Worm (Caenorhabditis elegans) whole organism, young adult: ENCODE data around the gene B0035.15.

ENCODE experiments used
- C06A6.2 ChIP-seq: fragments of 200-800 bp; sonication (Bioruptor generic); conservative IDR thresholded peaks from 2 replicates; pipeline ENCODE4 v1.3.6; 2022; ENCODE audit warnings: missing genetic modification characterization, missing compliant biosample characterization
- D2030.7 ChIP-seq: fragments of 200-800 bp; sonication (Bioruptor generic); IDR thresholded peaks from 2 replicates; pipeline ENCODE4 v1.3.6; 2022; ENCODE audit warnings: missing genetic modification reagents, missing genetic modification characterization, missing compliant biosample characterization
- F22D6.2 ChIP-seq: sonication (generic microtip); optimal IDR thresholded peaks from 2 replicates; lab custom pipeline; 2016; ENCODE audit warnings: mild to moderate bottlenecking, missing genetic modification characterization, missing compliant biosample characterization
- F37B4.10 ChIP-seq: fragments of 200-800 bp; sonication (Bioruptor generic); IDR thresholded peaks from 2 replicates; pipeline ENCODE4 v1.3.6; 2022; ENCODE audit warnings: missing genetic modification characterization, missing compliant biosample characterization
- F49E8.2 ChIP-seq: sonication (generic microtip); optimal IDR thresholded peaks from 3 replicates; lab custom pipeline; 2017; ENCODE audit warnings: missing genetic modification characterization, mild to moderate bottlenecking, missing compliant biosample characterization, antibody characterized with exemption, moderate library complexity; ENCODE audit not compliant: insufficient read depth
- T07F8.4 ChIP-seq: sonication (generic microtip); optimal IDR thresholded peaks from 2 replicates; lab custom pipeline; 2016; ENCODE audit warnings: mild to moderate bottlenecking, missing genetic modification characterization, moderate library complexity, missing compliant biosample characterization
- Y53F4B.3 ChIP-seq: fragments of 200-800 bp; sonication (Bioruptor generic); IDR thresholded peaks from 2 replicates; pipeline ENCODE4 v1.3.6; 2022; ENCODE audit warnings: missing genetic modification reagents, missing genetic modification characterization, missing compliant biosample characterization
- atf-7 ChIP-seq: sonication (generic microtip); optimal IDR thresholded peaks from 2 replicates; lab custom pipeline; 2017; ENCODE audit warnings: mild to moderate bottlenecking, missing genetic modification characterization, missing compliant biosample characterization
- athp-1 ChIP-seq: sonication (generic microtip); optimal IDR thresholded peaks from 2 replicates; lab custom pipeline; 2017; ENCODE audit warnings: mild to moderate bottlenecking, missing genetic modification characterization, missing compliant biosample characterization
- ccch-3 ChIP-seq: fragments of 200-800 bp; sonication (Bioruptor generic); optimal IDR thresholded peaks from 2 replicates; lab custom pipeline; 2018; ENCODE audit warnings: mild to moderate bottlenecking, missing genetic modification characterization, missing compliant biosample characterization
- ceh-100 ChIP-seq: fragments of 200-800 bp; sonication (Bioruptor generic); IDR thresholded peaks from 2 replicates; pipeline ENCODE4 v1.3.6; 2022; ENCODE audit warnings: missing genetic modification reagents, missing genetic modification characterization, missing compliant biosample characterization
- ceh-58 ChIP-seq: fragments of 200-800 bp; sonication (Bioruptor generic); IDR thresholded peaks from 2 replicates; pipeline ENCODE4 v1.3.6; 2022; ENCODE audit warnings: missing genetic modification characterization, missing compliant biosample characterization
- chd-7 ChIP-seq: sonication (generic microtip); optimal IDR thresholded peaks from 2 replicates; lab custom pipeline; 2016; ENCODE audit warnings: mild to moderate bottlenecking, missing genetic modification characterization, moderate library complexity, missing compliant biosample characterization
- dox-1 ChIP-seq: fragments of 200-800 bp; sonication (Bioruptor generic); IDR thresholded peaks from 2 replicates; pipeline ENCODE4 v1.3.6; 2022; ENCODE audit warnings: missing genetic modification reagents, missing genetic modification characterization, missing compliant biosample characterization
- fkh-3 ChIP-seq: sonication (generic microtip); optimal IDR thresholded peaks from 2 replicates; lab custom pipeline; 2016; ENCODE audit warnings: mild to moderate bottlenecking, missing genetic modification characterization, missing compliant biosample characterization
- hlh-12 ChIP-seq: sonication (generic microtip); optimal IDR thresholded peaks from 2 replicates; lab custom pipeline; 2016; ENCODE audit warnings: missing genetic modification characterization, missing compliant biosample characterization
- hlh-26 ChIP-seq: fragments of 200-800 bp; sonication (Bioruptor generic); conservative IDR thresholded peaks from 2 replicates; pipeline ENCODE4 v1.3.6; 2022; ENCODE audit warnings: missing genetic modification reagents, missing genetic modification characterization, missing compliant biosample characterization
- hmg-1.2 ChIP-seq: fragments of 200-800 bp; sonication (Bioruptor generic); IDR thresholded peaks from 2 replicates; pipeline ENCODE4 v1.3.6; 2022; ENCODE audit warnings: missing genetic modification reagents, missing genetic modification characterization, missing compliant biosample characterization
- hsf-1 ChIP-seq: fragments of 200-800 bp; sonication (Bioruptor generic); IDR thresholded peaks from 2 replicates; pipeline ENCODE4 v1.3.6; 2022; ENCODE audit warnings: missing genetic modification reagents, missing genetic modification characterization, missing compliant biosample characterization
- lsl-1 ChIP-seq: fragments of 200-800 bp; sonication (Bioruptor generic); optimal IDR thresholded peaks from 2 replicates; lab custom pipeline; 2018; ENCODE audit warnings: mild to moderate bottlenecking, missing genetic modification characterization, moderate library complexity, missing compliant biosample characterization
- madf-3 ChIP-seq: fragments of 200-800 bp; sonication (Bioruptor generic); IDR thresholded peaks from 2 replicates; pipeline ENCODE4 v1.3.6; 2022; ENCODE audit warnings: missing genetic modification reagents, missing genetic modification characterization, missing compliant biosample characterization
- mcd-1 ChIP-seq: fragments of 200-800 bp; sonication (Bioruptor generic); IDR thresholded peaks from 2 replicates; pipeline ENCODE4 v1.3.6; 2022; ENCODE audit warnings: missing genetic modification reagents, missing genetic modification characterization, missing compliant biosample characterization
- mxl-1 ChIP-seq: sonication (generic microtip); optimal IDR thresholded peaks from 2 replicates; lab custom pipeline; 2016; ENCODE audit warnings: missing genetic modification characterization, missing compliant biosample characterization
- nhr-120 ChIP-seq: fragments of 200-800 bp; sonication (Bioruptor generic); IDR thresholded peaks from 2 replicates; pipeline ENCODE4 v1.3.6; 2022; ENCODE audit warnings: missing genetic modification characterization, missing compliant biosample characterization
- nhr-80 ChIP-seq: sonication (generic microtip); optimal IDR thresholded peaks from 2 replicates; lab custom pipeline; 2016; ENCODE audit warnings: missing genetic modification characterization, missing compliant biosample characterization
- pha-4 ChIP-seq: fragments of 150-350 bp; sonication (generic microtip); optimal IDR thresholded peaks from 2 replicates; lab custom pipeline; 2014; ENCODE audit warnings: missing biosample characterization, missing genetic modification reagents, missing genetic modification characterization
- rpc-1 ChIP-seq, 2 experiments: fragments of 150-350 bp in 1 of 2; sonication (generic microtip) in 1 of 2; optimal IDR thresholded peaks; 2 replicates each; lab custom pipeline; 2014 to 2018; ENCODE audit warnings: missing biosample characterization in 1 of 2, missing genetic modification characterization in 1 of 2, missing genetic modification reagents in 1 of 2, missing genotype in 1 of 2
- sdz-38 ChIP-seq: sonication (generic microtip); optimal IDR thresholded peaks from 2 replicates; lab custom pipeline; 2016; ENCODE audit warnings: missing genotype, missing genetic modification characterization, missing compliant biosample characterization
- sea-2 ChIP-seq: fragments of 200-800 bp; sonication (Bioruptor generic); IDR thresholded peaks from 2 replicates; pipeline ENCODE4 v1.3.6; 2022; ENCODE audit warnings: missing genetic modification characterization, missing compliant biosample characterization
- snpc-1.3 ChIP-seq: sonication (generic microtip); optimal IDR thresholded peaks from 2 replicates; lab custom pipeline; 2017; ENCODE audit warnings: missing genetic modification characterization, mild to moderate bottlenecking, missing compliant biosample characterization, antibody characterized with exemption, moderate library complexity, missing genotype, missing genetic modification reagents; ENCODE audit not compliant: insufficient read depth
- snpc-3.4 ChIP-seq: sonication (generic microtip); optimal IDR thresholded peaks from 2 replicates; lab custom pipeline; 2017; ENCODE audit warnings: missing genetic modification characterization, mild to moderate bottlenecking, missing compliant biosample characterization, antibody characterized with exemption, moderate library complexity, missing genotype, missing genetic modification reagents
- sptf-2 ChIP-seq: fragments of 200-800 bp; sonication (Bioruptor generic); optimal IDR thresholded peaks from 2 replicates; lab custom pipeline; 2018; ENCODE audit warnings: mild to moderate bottlenecking, missing genetic modification characterization, missing compliant biosample characterization
- tbx-9 ChIP-seq: sonication (generic microtip); optimal IDR thresholded peaks from 2 replicates; lab custom pipeline; 2016; ENCODE audit warnings: borderline replicate concordance, missing genetic modification characterization, inconsistent platforms, missing compliant biosample characterization
- tlf-1 ChIP-seq: fragments of 200-800 bp; sonication (Bioruptor generic); optimal IDR thresholded peaks from 2 replicates; lab custom pipeline; 2018; ENCODE audit warnings: mild to moderate bottlenecking, missing genetic modification characterization, missing compliant biosample characterization
- unc-130 ChIP-seq: sonication (generic microtip); optimal IDR thresholded peaks from 2 replicates; lab custom pipeline; 2016; ENCODE audit warnings: missing genetic modification reagents, missing genetic modification characterization, missing compliant biosample characterization
- ztf-28 ChIP-seq: fragments of 200-800 bp; sonication (Bioruptor generic); IDR thresholded peaks from 2 replicates; pipeline ENCODE4 v1.3.6; 2022; ENCODE audit warnings: missing genetic modification reagents, missing genetic modification characterization, missing compliant biosample characterization
- ztf-3 ChIP-seq: fragments of 200-800 bp; sonication (Bioruptor generic); optimal IDR thresholded peaks from 2 replicates; lab custom pipeline; 2018; ENCODE audit warnings: mild to moderate bottlenecking, missing genetic modification characterization, missing compliant biosample characterization

Gene B0035.15

ce11 chrIV:11323666-11324065, 25.6 kb upstream of the B0035.15 start (continued):
- TF ChIP-seq hlh-26 (GFP tag; lab: Robert Waterston, UW), result no peak
- no peak for TF ChIP-seq ztf-3 (GFP tag; lab: Kevin White, UChicago)
- no peak for TF ChIP-seq ztf-28 (GFP tag; lab: Robert Waterston, UW)
- no peak for TF ChIP-seq nhr-120 (GFP tag; lab: Robert Waterston, UW)
- no peak for TF ChIP-seq fkh-3 (tag; lab: Kevin White, UChicago)
- peak; percentile 34 for TF ChIP-seq hmg-1.2 (GFP tag; lab: Robert Waterston, UW)
- TF ChIP-seq hsf-1 (GFP tag; lab: Robert Waterston, UW), result peak; percentile 61; the same call in 1 of the 2 replicates

ce11 chrIV:11320500-11320899, 22.4 kb upstream of the B0035.15 start, which contains the start of gene edg-1:
edg-1 (plus strand) TSS chrIV:11320800.
- TF ChIP-seq sdz-38 (tag; lab: Kevin White, UChicago), result no peak
- no peak for TF ChIP-seq tbx-9 (tag; lab: Kevin White, UChicago)
- TF ChIP-seq F49E8.2 (tag; lab: Kevin White, UChicago), result peak; percentile 7

ce11 chrIV:11319884-11320362, 21.9 kb upstream of the B0035.15 start, which contains the start of gene B0035.18:
B0035.18 (plus strand) TSS chrIV:11320312.
- TF ChIP-seq mcd-1 (no peak), madf-3 (GFP tag; lab: Robert Waterston, UW) (peak; percentile 91), Y53F4B.3 (GFP tag; lab: Robert Waterston, UW) (no peak), atf-7 (tag; lab: Kevin White, UChicago) (no peak), lsl-1 (GFP tag; lab: Kevin White, UChicago) (peak; percentile 89), sptf-2 (GFP tag; lab: Kevin White, UChicago) (no peak), D2030.7 (GFP tag; lab: Robert Waterston, UW) (peak; percentile 30; the same call in 1 of the 2 replicates), nhr-80 (tag; lab: Kevin White, UChicago) (no peak), snpc-1.3 (tag; lab: Kevin White, UChicago) (peak; percentile 9), dox-1 (GFP tag; lab: Robert Waterston, UW) (no peak), ztf-28 (GFP tag; lab: Robert Waterston, UW) (no peak), snpc-3.4 (tag; lab: Kevin White, UChicago) (peak; percentile 53), pha-4 (no peak), athp-1 (tag; lab: Kevin White, UChicago) (no peak), sea-2 (GFP tag; lab: Robert Waterston, UW) (no peak), unc-130 (GFP tag; lab: Kevin White, UChicago) (no peak), hlh-12 (tag; lab: Kevin White, UChicago) (no peak), hmg-1.2 (GFP tag; lab: Robert Waterston, UW) (peak; percentile 11; the same call in 1 of the 2 replicates), chd-7 (tag; lab: Kevin White, UChicago) (no peak), ccch-3 (no peak)

ce11 chrIV:11317119-11317518, 19.1 kb upstream of the B0035.15 start, which contains the start of gene gspd-1:
gspd-1 (plus strand) TSS chrIV:11317419.
- TF ChIP-seq ceh-58 (no peak), ccch-3 (no peak), F37B4.10 (no peak), T07F8.4 (no peak), nhr-120 (GFP tag; lab: Robert Waterston, UW) (no peak), hsf-1 (GFP tag; lab: Robert Waterston, UW) (no peak), snpc-1.3 (tag; lab: Kevin White, UChicago) (no peak), tlf-1 (no peak), rpc-1 (optimal IDR thresholded peaks at IDR 0.05; lab: Kevin White, UChicago) (no peak), rpc-1 (tag; optimal IDR thresholded peaks at IDR 0.05; lab: Kevin White, UChicago) (no peak), unc-130 (GFP tag; lab: Kevin White, UChicago) (no peak), F22D6.2 (no peak), mxl-1 (tag; lab: Kevin White, UChicago) (no peak), ceh-100 (GFP tag; lab: Robert Waterston, UW) (no peak), C06A6.2 (GFP tag; lab: Robert Waterston, UW) (no peak)
